Worm (Caenorhabditis elegans) whole organism, L3 larva: ENCODE measurements around the gene str-252.

Source experiments
- ama-1 ChIP-seq: fragments of 150-350 bp; optimal IDR thresholded peaks from 2 replicates; lab custom pipeline; 2018
- fos-1 ChIP-seq: fragments of 150-350 bp; optimal IDR thresholded peaks from 2 replicates; lab custom pipeline; 2014; ENCODE audit warnings: missing biosample characterization, missing genetic modification characterization
- mdl-1 ChIP-seq: fragments of 150-350 bp; optimal IDR thresholded peaks from 2 replicates; lab custom pipeline; 2014; ENCODE audit warnings: missing biosample characterization, missing genetic modification characterization
- nhr-77 ChIP-seq: fragments of 150-350 bp; optimal IDR thresholded peaks from 2 replicates; lab custom pipeline; 2014; ENCODE audit warnings: missing biosample characterization, missing genetic modification characterization
- ztf-11 ChIP-seq: fragments of 150-350 bp; optimal IDR thresholded peaks from 2 replicates; lab custom pipeline; 2014; ENCODE audit warnings: missing biosample characterization, missing genetic modification characterization

DNA sequence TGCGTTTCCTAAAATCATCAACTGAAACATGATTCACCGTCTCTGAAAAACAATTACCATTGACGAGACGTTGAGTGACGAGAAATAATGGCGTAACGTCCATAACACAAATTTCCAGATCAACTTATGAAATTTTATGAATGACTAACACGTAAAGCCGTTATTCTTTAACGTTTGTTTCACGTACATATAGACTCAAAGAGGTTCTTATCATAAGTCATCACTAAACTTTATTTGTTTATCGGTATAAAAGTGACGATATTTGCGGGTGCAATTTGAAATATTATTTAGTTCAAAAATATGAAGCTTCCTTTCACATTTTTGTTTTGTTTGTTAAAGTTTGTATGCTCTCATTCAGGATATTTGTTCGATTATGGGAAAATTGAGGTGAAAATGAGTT is 17.1 kb upstream of the str-252 start, which contains the start of gene oac-3:
- TF ChIP-seq fos-1 (tag; lab: Kevin White, UChicago) (no peak), ama-1 (no peak), mdl-1 (tag; lab: Kevin White, UChicago) (no peak), nhr-77 (no peak), ztf-11 (no peak)
